Fruit fly (Drosophila melanogaster) S2 (cell line): ENCODE measurements around the gene COX5A.

ENCODE experiments used
- CG8478 ChIP-seq: fragments of >200 bp; optimal IDR thresholded peaks from 2 replicates; lab custom pipeline; 2018
- CTCF ChIP-seq, 2 experiments: fragments of >200 bp; optimal IDR thresholded peaks; 2 replicates each; lab custom pipeline; 2018

dm6 chr3R:11818930-11819639 is at the start of gene COX5A, which contains the start of gene glo:
- no peak for TF ChIP-seq CG8478 (lab: Kevin White, UChicago)
- TF ChIP-seq CTCF (optimal IDR thresholded peaks at IDR 0.05; lab: Kevin White, UChicago), result no peak
